Worm (Caenorhabditis elegans): ENCODE measurements around the gene ins-3.
A peak's percentile ranks its signal among the peaks of the same experiment; 100 is the strongest.

Gene ins-3

ce11 chrII:5964962-5965361, 25.6 kb downstream of the ins-3 start:
- TF ChIP-seq lin-35 (GFP tag; optimal IDR thresholded peaks at IDR 0.05) (no peak), aptf-3 (GFP tag; IDR thresholded peaks at IDR 0.05) (no peak), F57A8.1 (GFP tag; optimal IDR thresholded peaks at IDR 0.05) (no peak), egl-18 (GFP tag; IDR thresholded peaks at IDR 0.05) (no peak), rpc-1 (optimal IDR thresholded peaks at IDR 0.05) (no peak), rpc-1 (tag; optimal IDR thresholded peaks at IDR 0.05) (no peak), zfh-2 (GFP tag; conservative IDR thresholded peaks at IDR 0.05) (no peak), hsf-1 (GFP tag; IDR thresholded peaks at IDR 0.05) (no peak), lir-1 (GFP tag; conservative IDR thresholded peaks at IDR 0.05) (no peak), lsl-1 (GFP tag; optimal IDR thresholded peaks at IDR 0.05) (no peak), lin-26 (GFP tag; IDR thresholded peaks at IDR 0.05) (no peak), C06A6.2 (GFP tag; conservative IDR thresholded peaks at IDR 0.05) (no peak), mxl-1 (tag; optimal IDR thresholded peaks at IDR 0.05) (no peak), F52B5.7 (tag; optimal IDR thresholded peaks at IDR 0.05) (no peak), cebp-2 (GFP tag; IDR thresholded peaks at IDR 0.05) (no peak), B0035.1 (tag; optimal IDR thresholded peaks at IDR 0.05) (no peak), pbrm-1 (GFP tag; IDR thresholded peaks at IDR 0.05) (no peak), hmg-1.2 (GFP tag; IDR thresholded peaks at IDR 0.05) (no peak)

DNA sequence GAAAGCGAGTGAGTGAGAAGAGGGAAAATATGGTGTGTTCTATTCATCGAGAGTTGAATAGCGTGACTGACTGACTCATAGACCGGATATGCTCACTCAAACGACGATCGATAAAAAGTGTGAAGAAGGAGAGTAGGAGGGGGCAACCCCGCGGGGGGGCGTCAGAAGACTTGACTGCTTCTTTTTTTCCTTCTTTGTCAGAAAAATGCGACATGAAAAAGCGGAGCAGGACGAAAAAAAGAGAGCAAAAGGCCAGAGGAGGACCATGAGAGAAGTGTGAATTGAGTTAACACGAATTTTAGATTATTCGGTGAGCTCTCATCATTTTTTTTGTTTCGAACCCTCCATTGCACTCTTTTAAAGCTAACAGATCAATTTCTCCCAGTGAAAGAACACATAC, 28.2 kb downstream of the ins-3 start:
- TF ChIP-seq B0261.1 (tag; optimal IDR thresholded peaks at IDR 0.05) = no peak
- no peak for TF ChIP-seq ZK185.1 (tag; optimal IDR thresholded peaks at IDR 0.05; ENCODE audit: poor library complexity, severe bottlenecking)
- TF ChIP-seq chd-7 (tag; optimal IDR thresholded peaks at IDR 0.05) = peak; percentile 2
- TF ChIP-seq lin-35 (GFP tag; optimal IDR thresholded peaks at IDR 0.05) = no peak
- no peak for TF ChIP-seq ztf-25 (GFP tag; IDR thresholded peaks at IDR 0.05)
- TF ChIP-seq zfh-2 (GFP tag; conservative IDR thresholded peaks at IDR 0.05) = peak; percentile 53; the same call in 1 of the 2 replicates

ce11 chrII:5961317-5961716, 29.3 kb downstream of the ins-3 start, which contains the start of gene B0034.7:
TSS of gene B0034.7 (plus strand) at chrII:5961617.
- TF ChIP-seq lin-54 (GFP tag; optimal IDR thresholded peaks at IDR 0.05) (no peak), unc-62 (GFP tag; optimal IDR thresholded peaks at IDR 0.05) (no peak), Y95B8A.8 (GFP tag; IDR thresholded peaks at IDR 0.05) (no peak), gei-17 (GFP tag; optimal IDR thresholded peaks at IDR 0.05) (no peak)

- TF ChIP-seq ccch-3 (GFP tag; optimal IDR thresholded peaks at IDR 0.05) = no peak
- no peak for TF ChIP-seq let-526 (GFP tag; IDR thresholded peaks at IDR 0.05)
- no peak for TF ChIP-seq chd-7 (tag; optimal IDR thresholded peaks at IDR 0.05)
- TF ChIP-seq snpc-4 (GFP tag; optimal IDR thresholded peaks at IDR 0.05) = no peak
- no peak for TF ChIP-seq snpc-4 (tag; optimal IDR thresholded peaks at IDR 0.05)
- TF ChIP-seq madf-8 (GFP tag; conservative IDR thresholded peaks at IDR 0.05) = no peak
- no peak for TF ChIP-seq madf-6 (GFP tag; IDR thresholded peaks at IDR 0.05)
- no peak for TF ChIP-seq let-607 (tag; optimal IDR thresholded peaks at IDR 0.05)
- no peak for TF ChIP-seq hmg-1.2 (GFP tag; IDR thresholded peaks at IDR 0.05)
- no peak for TF ChIP-seq zfh-2 (GFP tag; conservative IDR thresholded peaks at IDR 0.05)
- no peak for TF ChIP-seq F33H1.4 (GFP tag; IDR thresholded peaks at IDR 0.05)
- no peak for TF ChIP-seq hlh-26 (GFP tag; conservative IDR thresholded peaks at IDR 0.05)
Observed at ce11 chrII:5959575-5960119, 30.9 kb downstream of the ins-3 start.
